Fruit fly (Drosophila melanogaster): ENCODE data around the gene bond.
A peak's percentile ranks its signal among the peaks of the same experiment; 100 is the strongest.

The bond gene

DNA sequence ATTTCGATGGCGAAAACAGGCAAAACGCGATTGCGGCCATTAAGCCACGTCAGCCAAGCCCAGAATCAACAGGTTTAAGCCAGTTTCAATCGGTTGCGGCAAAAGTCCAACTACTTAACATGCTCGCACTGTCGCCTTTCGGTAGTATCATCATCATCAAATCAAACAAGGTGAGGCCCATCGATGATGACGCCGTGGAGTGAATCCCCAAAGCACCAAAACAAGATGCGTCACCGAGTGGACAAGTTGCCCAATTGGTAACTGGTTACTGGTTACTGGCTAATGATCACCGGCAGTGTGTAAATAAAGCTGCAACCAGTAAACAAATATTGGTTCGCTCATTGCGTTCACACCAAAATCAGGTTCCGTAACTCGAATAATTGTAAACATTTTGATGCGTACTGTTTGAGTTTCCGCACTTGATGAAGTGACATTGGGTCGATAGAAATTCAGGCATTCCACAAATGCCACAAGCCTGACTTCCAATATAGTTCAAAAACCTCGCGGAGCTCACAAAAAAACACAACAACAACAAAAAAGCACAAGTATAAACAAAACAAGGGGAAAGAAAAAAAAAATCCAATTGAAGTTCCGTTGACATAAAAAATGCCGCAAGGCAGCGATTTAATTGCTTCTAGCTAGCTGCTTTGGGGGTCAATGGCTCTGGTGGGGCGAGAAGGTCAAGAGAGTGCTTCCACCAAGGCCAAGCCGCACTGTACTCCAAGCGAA, 26.0 kb upstream of the bond start (continued):
- TF ChIP-seq salm (tag; optimal IDR thresholded peaks at IDR 0.05) (peak; percentile 64), Fer3 (tag; optimal IDR thresholded peaks at IDR 0.05) (peak; percentile 52), en (GFP tag; optimal IDR thresholded peaks at IDR 0.05) (peak; percentile 10), CG13624 (GFP tag; optimal IDR thresholded peaks at IDR 0.05) (no peak), Scr (GFP tag; IDR thresholded peaks at IDR 0.05; ENCODE audit: partially characterized antibody) (no peak), lab (GFP tag; optimal IDR thresholded peaks at IDR 0.05) (peak; percentile 77), tna (GFP tag; IDR thresholded peaks at IDR 0.05; ENCODE audit: partially characterized antibody) (no peak), CG8924 (tag; optimal IDR thresholded peaks at IDR 0.05) (peak; percentile 33), CG17328 (GFP tag; IDR thresholded peaks at IDR 0.05) (0 out of 2 replicates have a peak, but pooled peaks have one; percentile 14), lbe (GFP tag; optimal IDR thresholded peaks at IDR 0.05) (no peak), fd64A (GFP tag; optimal IDR thresholded peaks at IDR 0.05) (peak; percentile 80), mirr (GFP tag; optimal IDR thresholded peaks at IDR 0.05) (peak; percentile 46), jigr1 (GFP tag; IDR thresholded peaks at IDR 0.05) (no peak), hkb (optimal IDR thresholded peaks at IDR 0.05) (no peak), hkb (GFP tag; IDR thresholded peaks at IDR 0.05) (peak; percentile 81), CG10267 (tag; optimal IDR thresholded peaks at IDR 0.05) (no peak), CG7987 (GFP tag; optimal IDR thresholded peaks at IDR 0.05) (peak; percentile 74), Camta (GFP tag; optimal IDR thresholded peaks at IDR 0.05) (peak; percentile 54), CG11696 (GFP tag; IDR thresholded peaks at IDR 0.05) (no peak), CG10543 (GFP tag; optimal IDR thresholded peaks at IDR 0.05) (peak; percentile 67), Opbp (GFP tag; IDR thresholded peaks at IDR 0.05; ENCODE audit: partially characterized antibody) (no peak), slou (GFP tag; optimal IDR thresholded peaks at IDR 0.05) (no peak), CoRest (tag; optimal IDR thresholded peaks at IDR 0.05) (peak; percentile 28), unc-4 (GFP tag; IDR thresholded peaks at IDR 0.05; ENCODE audit: partially characterized antibody) (no peak), D19A (tag; optimal IDR thresholded peaks at IDR 0.05) (peak; percentile 2), pum (GFP tag; optimal IDR thresholded peaks at IDR 0.05) (no peak), chinmo (GFP tag; IDR thresholded peaks at IDR 0.05; ENCODE audit: partially characterized antibody) (peak; percentile 75; the same call in 3 of the 4 replicates), ATbp (GFP tag; optimal IDR thresholded peaks at IDR 0.05) (peak; percentile 95), psq (GFP tag; optimal IDR thresholded peaks at IDR 0.05) (peak; percentile 4), cg (GFP tag; optimal IDR thresholded peaks at IDR 0.05) (no peak), TFAM (GFP tag; optimal IDR thresholded peaks at IDR 0.05) (no peak), emc (GFP tag; optimal IDR thresholded peaks at IDR 0.05) (no peak), Nf-YB (GFP tag; optimal IDR thresholded peaks at IDR 0.05) (peak; percentile 47), MESR4 (GFP tag; optimal IDR thresholded peaks at IDR 0.05) (peak; percentile 2), CG13123 (GFP tag; optimal IDR thresholded peaks at IDR 0.05) (peak; percentile 67), CG33213 (GFP tag; optimal IDR thresholded peaks at IDR 0.05) (peak; percentile 78), caup (GFP tag; optimal IDR thresholded peaks at IDR 0.05; ENCODE audit: severe bottlenecking) (peak; percentile 58), CG15479 (GFP tag; optimal IDR thresholded peaks at IDR 0.05) (no peak), Adf1 (GFP tag; IDR thresholded peaks at IDR 0.05) (no peak), CG12299 (tag; optimal IDR thresholded peaks at IDR 0.05) (peak; percentile 79), ERR (GFP tag; optimal IDR thresholded peaks at IDR 0.05) (peak; percentile 45), Hr3 (GFP tag; optimal IDR thresholded peaks at IDR 0.05) (no peak), crol (GFP tag; IDR thresholded peaks at IDR 0.05) (no peak), gsb (GFP tag; IDR thresholded peaks at IDR 0.05) (0 out of 2 replicates have a peak, but pooled peaks have one; percentile 7), pho (GFP tag; optimal IDR thresholded peaks at IDR 0.05) (peak; percentile 27), H15 (GFP tag; IDR thresholded peaks at IDR 0.05) (0 out of 3 replicates have a peak, but pooled peaks have one; percentile 37), CG33557 (GFP tag; optimal IDR thresholded peaks at IDR 0.05) (peak; percentile 52), Deaf1 (tag; optimal IDR thresholded peaks at IDR 0.05) (no peak), CG2678 (tag; optimal IDR thresholded peaks at IDR 0.05) (peak; percentile 73)

Data from whole organism, embryonic.